Worm (Caenorhabditis elegans) whole organism, L4 larva: ENCODE measurements around the gene nprl-3.

Experiments
- F44E2.7 ChIP-seq: fragments of 200-800 bp; sonication (Bioruptor generic); IDR thresholded peaks from 2 replicates; pipeline ENCODE4 v2.1.2; 2022; ENCODE audit warnings: missing genetic modification characterization, missing compliant biosample characterization
- Y5F2A.4 ChIP-seq: fragments of 200-800 bp; sonication (Bioruptor generic); optimal IDR thresholded peaks from 2 replicates; lab custom pipeline; 2018; ENCODE audit warnings: mild to moderate bottlenecking, missing genetic modification characterization, missing compliant biosample characterization
- Y75B8A.6 ChIP-seq: fragments of 200-800 bp; sonication (Bioruptor generic); IDR thresholded peaks from 2 replicates; pipeline ENCODE4 v1.3.6; 2022; ENCODE audit warnings: missing genetic modification reagents, missing genetic modification characterization, missing compliant biosample characterization
- ZK337.2 ChIP-seq: fragments of 200-800 bp; sonication (Bioruptor generic); IDR thresholded peaks from 2 replicates; pipeline ENCODE4 v1.3.6; 2022; ENCODE audit warnings: missing genetic modification reagents, missing genetic modification characterization, missing compliant biosample characterization
- aha-1 ChIP-seq: fragments of 150-350 bp; peaks from one replicate; lab custom pipeline; 2014; ENCODE audit warnings: missing biosample characterization, missing genetic modification characterization
- arid-1 ChIP-seq: fragments of 200-800 bp; sonication (Bioruptor generic); conservative IDR thresholded peaks from 2 replicates; pipeline ENCODE4 v1.3.6; 2022; ENCODE audit warnings: missing genetic modification reagents, missing genetic modification characterization, missing compliant biosample characterization
- ceh-28 ChIP-seq: fragments of 150-350 bp; optimal IDR thresholded peaks from 2 replicates; lab custom pipeline; 2014; ENCODE audit warnings: missing biosample characterization, missing genetic modification reagents, missing genetic modification characterization
- ceh-44 ChIP-seq: fragments of 200-800 bp; sonication (Bioruptor generic); IDR thresholded peaks from 2 replicates; pipeline ENCODE4 v1.3.6; 2022; ENCODE audit warnings: missing genetic modification reagents, missing genetic modification characterization, missing compliant biosample characterization
- ceh-62 ChIP-seq: sonication (generic microtip); optimal IDR thresholded peaks from 2 replicates; lab custom pipeline; 2017; ENCODE audit warnings: missing biosample characterization, missing genetic modification characterization
- ceh-82 ChIP-seq: sonication (generic microtip); optimal IDR thresholded peaks from 2 replicates; lab custom pipeline; 2017; ENCODE audit warnings: missing biosample characterization, missing genetic modification characterization
- ctbp-1 ChIP-seq: fragments of 200-800 bp; sonication (Bioruptor generic); IDR thresholded peaks from 2 replicates; pipeline ENCODE4 v1.3.6; 2022; ENCODE audit warnings: missing genetic modification reagents, missing genetic modification characterization, missing compliant biosample characterization
- daf-16 ChIP-seq, 3 experiments: sonication (generic microtip); optimal IDR thresholded peaks; 2 replicates each; lab custom pipeline; 2016 to 2017; ENCODE audit warnings: missing genetic modification characterization in 3 of 3, missing genetic modification reagents in 3 of 3, mild to moderate bottlenecking in 2 of 3, missing compliant biosample characterization in 2 of 3, missing biosample characterization in 1 of 3, moderate library complexity in 1 of 3
- dmd-6 ChIP-seq: fragments of 200-800 bp; sonication (Bioruptor generic); IDR thresholded peaks from 2 replicates; pipeline ENCODE4 v1.3.6; 2022; ENCODE audit warnings: missing genetic modification reagents, missing genetic modification characterization, missing compliant biosample characterization
- dmd-9 ChIP-seq: fragments of 200-800 bp; sonication (Bioruptor generic); IDR thresholded peaks from 2 replicates; pipeline ENCODE4 v1.3.6; 2022; ENCODE audit warnings: missing genetic modification reagents, missing genetic modification characterization, missing compliant biosample characterization
- dpl-1 ChIP-seq: fragments of 150-350 bp; optimal IDR thresholded peaks from 2 replicates; lab custom pipeline; 2014; ENCODE audit warnings: missing biosample characterization, missing genetic modification reagents, missing genetic modification characterization
- duxl-1 ChIP-seq: sonication (generic microtip); optimal IDR thresholded peaks from 2 replicates; lab custom pipeline; 2016; ENCODE audit warnings: mild to moderate bottlenecking, missing genetic modification characterization, moderate library complexity, missing compliant biosample characterization; ENCODE audit not compliant: poor library complexity
- dve-1 ChIP-seq: sonication (generic microtip); optimal IDR thresholded peaks from 2 replicates; lab custom pipeline; 2017; ENCODE audit warnings: antibody characterized with exemption, mild to moderate bottlenecking, missing genetic modification characterization, missing compliant biosample characterization; ENCODE audit not compliant: insufficient read depth
- fkh-10 ChIP-seq: fragments of 150-350 bp; optimal IDR thresholded peaks from 2 replicates; lab custom pipeline; 2014; ENCODE audit warnings: missing biosample characterization, missing genetic modification reagents, missing genetic modification characterization
- hlh-30 ChIP-seq: sonication (generic microtip); optimal IDR thresholded peaks from 2 replicates; lab custom pipeline; 2017; ENCODE audit warnings: antibody characterized with exemption, mild to moderate bottlenecking, missing genetic modification characterization, missing compliant biosample characterization; ENCODE audit not compliant: insufficient read depth
- lim-7 ChIP-seq: fragments of 200-800 bp; sonication (Bioruptor generic); IDR thresholded peaks from 2 replicates; pipeline ENCODE4 v1.3.6; 2022; ENCODE audit warnings: missing genetic modification characterization, missing compliant biosample characterization
- lir-3 ChIP-seq: sonication (generic microtip); optimal IDR thresholded peaks from 2 replicates; lab custom pipeline; 2016; ENCODE audit warnings: mild to moderate bottlenecking, missing genetic modification characterization, missing compliant biosample characterization
- lsy-2 ChIP-seq, 2 experiments: fragments of 150-350 bp in 1 of 2; sonication (generic microtip) in 1 of 2; optimal IDR thresholded peaks; 2 replicates each; lab custom pipeline; 2014 to 2017; ENCODE audit warnings: missing biosample characterization in 2 of 2, missing genetic modification characterization in 2 of 2
- madf-5 ChIP-seq, 2 experiments: fragments of 200-800 bp; sonication (Bioruptor generic); IDR thresholded peaks; 2 replicates each; pipeline ENCODE4 v1.3.6; 2022; ENCODE audit warnings: missing compliant biosample characterization in 2 of 2, missing genetic modification characterization in 2 of 2
- mep-1 ChIP-seq: fragments of 150-350 bp; sonication (generic microtip); optimal IDR thresholded peaks from 3 replicates; lab custom pipeline; 2014; ENCODE audit warnings: missing biosample characterization, missing genetic modification characterization
- nhr-102 ChIP-seq: sonication (generic microtip); optimal IDR thresholded peaks from 2 replicates; lab custom pipeline; 2016; ENCODE audit warnings: mild to moderate bottlenecking, missing genetic modification characterization, moderate library complexity, missing compliant biosample characterization
- nhr-237 ChIP-seq: sonication (generic microtip); optimal IDR thresholded peaks from 2 replicates; lab custom pipeline; 2017; ENCODE audit warnings: missing biosample characterization, missing genetic modification characterization
- nhr-25 ChIP-seq: sonication (generic microtip); optimal IDR thresholded peaks from 2 replicates; lab custom pipeline; 2017; ENCODE audit warnings: missing genetic modification characterization, mild to moderate bottlenecking, missing compliant biosample characterization, antibody characterized with exemption, moderate library complexity, borderline replicate concordance; ENCODE audit not compliant: insufficient read depth
- nhr-28 ChIP-seq: fragments of 150-350 bp; optimal IDR thresholded peaks from 2 replicates; lab custom pipeline; 2014; ENCODE audit warnings: missing biosample characterization, missing genetic modification characterization
- nhr-6 ChIP-seq: fragments of 150-350 bp; optimal IDR thresholded peaks from 2 replicates; lab custom pipeline; 2014; ENCODE audit warnings: missing biosample characterization, missing genetic modification characterization
- nhr-77 ChIP-seq: fragments of 150-350 bp; optimal IDR thresholded peaks from 2 replicates; lab custom pipeline; 2014; ENCODE audit warnings: missing biosample characterization, missing genetic modification characterization
- pha-4 ChIP-seq, 2 experiments: fragments of 150-350 bp in 1 of 2; fragments of 200-800 bp in 1 of 2; sonication (Bioruptor generic) in 1 of 2; IDR thresholded peaks in 1 of 2; optimal IDR thresholded peaks in 1 of 2; 2 replicates each; pipeline versions ENCODE4 v1.3.6 to Lab custom; 2014 to 2022; ENCODE audit warnings: missing genetic modification characterization in 2 of 2, missing genetic modification reagents in 2 of 2, missing biosample characterization in 1 of 2, missing compliant biosample characterization in 1 of 2
- rbr-2 ChIP-seq: sonication (generic microtip); optimal IDR thresholded peaks from 2 replicates; lab custom pipeline; 2016; ENCODE audit warnings: missing genotype, missing genetic modification characterization, missing compliant biosample characterization
- set-16 ChIP-seq: fragments of 200-800 bp; sonication (Bioruptor generic); IDR thresholded peaks from 2 replicates; pipeline ENCODE4 v1.3.6; 2022; ENCODE audit warnings: missing genetic modification reagents, missing genetic modification characterization, missing compliant biosample characterization
- skn-1 ChIP-seq: fragments of 150-350 bp; optimal IDR thresholded peaks from 2 replicates; lab custom pipeline; 2014; ENCODE audit warnings: missing biosample characterization, missing genetic modification characterization
- tra-1 ChIP-seq: fragments of 200-800 bp; sonication (Bioruptor generic); IDR thresholded peaks from 2 replicates; pipeline ENCODE4 v1.3.6; 2022; ENCODE audit warnings: missing genetic modification reagents, missing genetic modification characterization, missing compliant biosample characterization
- unc-62 ChIP-seq, 3 experiments: fragments of 150-350 bp in 1 of 3; sonication (generic microtip); optimal IDR thresholded peaks in 2 of 3; peaks in 1 of 3; 1 replicate in 1 of 3; 2 replicates in 2 of 3; lab custom pipeline; 2014 to 2017; ENCODE audit warnings: missing biosample characterization in 3 of 3, missing genetic modification characterization in 3 of 3, missing genetic modification reagents in 3 of 3, missing genotype in 1 of 3
- zag-1 ChIP-seq: fragments of 150-350 bp; optimal IDR thresholded peaks from 2 replicates; lab custom pipeline; 2014; ENCODE audit warnings: missing biosample characterization, missing genetic modification characterization
- zfp-3 ChIP-seq: fragments of 200-800 bp; sonication (Bioruptor generic); conservative IDR thresholded peaks from 2 replicates; pipeline ENCODE4 v1.3.6; 2022; ENCODE audit warnings: missing genetic modification reagents, missing genetic modification characterization, missing compliant biosample characterization
- zip-11 ChIP-seq: fragments of 200-800 bp; sonication (Bioruptor generic); IDR thresholded peaks from 2 replicates; pipeline ENCODE4 v1.3.6; 2022; ENCODE audit warnings: missing genetic modification characterization, missing compliant biosample characterization
- zip-2 ChIP-seq: fragments of 150-350 bp; optimal IDR thresholded peaks from 2 replicates; lab custom pipeline; 2014; ENCODE audit warnings: missing biosample characterization, missing genetic modification characterization
- ztf-7 ChIP-seq: fragments of 150-350 bp; optimal IDR thresholded peaks from 2 replicates; lab custom pipeline; 2014; ENCODE audit warnings: missing biosample characterization, missing genetic modification characterization

nprl-3 gene

DNA sequence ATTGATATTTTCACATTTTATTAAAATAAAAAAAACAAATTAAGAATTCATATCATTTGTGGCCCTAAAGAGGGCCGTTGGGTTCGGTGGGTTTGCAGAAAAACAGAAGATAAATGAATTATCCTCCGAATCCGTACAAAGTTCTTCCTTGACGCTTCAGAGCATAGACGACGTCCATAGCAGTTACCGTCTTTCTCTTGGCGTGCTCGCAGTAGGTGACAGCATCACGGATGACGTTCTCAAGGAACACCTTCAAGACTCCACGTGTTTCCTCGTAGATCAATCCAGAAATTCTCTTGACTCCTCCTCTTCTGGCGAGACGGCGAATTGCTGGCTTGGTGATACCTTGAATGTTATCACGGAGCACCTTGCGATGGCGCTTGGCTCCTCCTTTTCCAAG, 36.3 kb downstream of the nprl-3 start:
- TF ChIP-seq ZK337.2 (GFP tag; lab: Robert Waterston, UW): no peak
- no peak for TF ChIP-seq nhr-102 (tag; lab: Kevin White, UChicago)
- TF ChIP-seq dve-1 (tag; lab: Kevin White, UChicago): no peak
- no peak for TF ChIP-seq ceh-44 (GFP tag; lab: Robert Waterston, UW)
- TF ChIP-seq hlh-30: no peak
- TF ChIP-seq lsy-2 (tag; optimal IDR thresholded peaks at IDR 0.05; lab: Kevin White, UChicago): no peak
- TF ChIP-seq zag-1: no peak
- no peak for TF ChIP-seq mep-1 (tag; lab: Kevin White, UChicago)
- TF ChIP-seq arid-1: no peak
- no peak for TF ChIP-seq skn-1 (tag; lab: Kevin White, UChicago)
- TF ChIP-seq nhr-77 (tag; lab: Kevin White, UChicago): no peak
- TF ChIP-seq dmd-9 (GFP tag; lab: Robert Waterston, UW): no peak
- no peak for TF ChIP-seq daf-16 (GFP tag; optimal IDR thresholded peaks at IDR 0.05; lab: Kevin White, UChicago)
- TF ChIP-seq daf-16 (tag; optimal IDR thresholded peaks at IDR 0.05; lab: Kevin White, UChicago): no peak
- TF ChIP-seq aha-1 (tag; lab: Kevin White, UChicago): no peak
- TF ChIP-seq zip-2 (tag; lab: Kevin White, UChicago): no peak
- TF ChIP-seq madf-5 (GFP tag; IDR thresholded peaks at IDR 0.05; lab: Robert Waterston, UW): no peak

DNA sequence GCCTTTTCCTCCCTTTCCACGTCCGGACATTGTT, 36.5 kb downstream of the nprl-3 start, which contains the start of gene his-31:
Gene his-31 (minus strand): TSS at position 30 of the 34 bp plus-strand sequence.
- TF ChIP-seq nhr-237 (tag; lab: Kevin White, UChicago): no peak

DNA sequence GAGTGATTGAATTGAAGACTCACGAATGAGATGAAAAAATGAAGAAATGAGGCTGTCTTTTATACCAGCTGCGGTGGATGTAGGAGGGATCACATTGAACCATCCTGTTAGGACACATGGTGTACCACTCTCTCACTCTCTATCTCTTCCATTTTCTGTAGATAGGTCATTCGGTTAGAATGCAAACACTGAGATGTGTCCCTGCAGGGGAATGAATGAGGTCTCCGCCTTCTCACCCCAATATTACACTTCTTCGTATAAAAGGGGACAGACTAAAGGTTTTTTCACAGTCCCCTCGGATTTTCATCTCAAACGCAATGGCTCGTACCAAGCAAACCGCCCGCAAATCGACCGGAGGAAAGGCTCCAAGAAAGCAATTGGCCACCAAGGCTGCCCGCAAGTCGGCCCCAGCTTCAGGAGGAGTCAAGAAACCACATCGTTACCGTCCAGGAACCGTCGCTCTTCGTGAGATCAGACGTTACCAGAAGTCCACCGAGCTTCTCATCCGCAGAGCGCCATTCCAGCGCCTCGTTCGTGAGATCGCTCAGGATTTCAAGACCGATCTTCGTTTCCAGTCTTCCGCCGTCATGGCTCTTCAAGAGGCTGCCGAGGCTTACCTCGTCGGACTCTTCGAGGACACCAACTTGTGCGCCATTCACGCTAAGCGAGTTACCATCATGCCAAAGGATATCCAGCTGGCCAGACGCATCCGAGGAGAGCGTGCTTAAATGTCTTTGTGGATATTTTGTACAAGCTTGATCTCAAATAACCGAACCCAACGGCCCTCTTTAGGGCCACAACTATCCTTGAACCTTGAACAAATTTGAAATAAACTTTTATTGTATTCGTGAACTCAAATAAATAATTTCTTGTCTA, 36.9 kb downstream of the nprl-3 start, which contains the start of gene his-32:
Gene his-32 (plus strand): TSS at position 318 of the 876 bp plus-strand sequence.
- TF ChIP-seq nhr-28 (tag; lab: Kevin White, UChicago) (no peak), duxl-1 (tag; lab: Kevin White, UChicago) (peak; percentile 20), hlh-30 (no peak), F44E2.7 (GFP tag; lab: Robert Waterston, UW) (no peak), ceh-62 (no peak), aha-1 (tag; lab: Kevin White, UChicago) (peak; percentile 15), dpl-1 (GFP tag; lab: Kevin White, UChicago) (peak; percentile 0), dmd-6 (GFP tag; lab: Robert Waterston, UW) (no peak), ztf-7 (tag; lab: Kevin White, UChicago) (no peak), rbr-2 (tag; lab: Kevin White, UChicago) (peak; percentile 69), mep-1 (tag; lab: Kevin White, UChicago) (peak; percentile 91), Y5F2A.4 (GFP tag; lab: Kevin White, UChicago) (no peak), lir-3 (tag; lab: Kevin White, UChicago) (no peak), zip-11 (no peak), skn-1 (tag; lab: Kevin White, UChicago) (no peak), nhr-6 (tag; lab: Kevin White, UChicago) (peak; percentile 85), unc-62 (GFP tag; optimal IDR thresholded peaks at IDR 0.05 in 1 of 2; lab: Kevin White, UChicago) (peak in 1 of 2 experiments; percentile 56), unc-62 (tag; optimal IDR thresholded peaks at IDR 0.05; lab: Kevin White, UChicago) (no peak), pha-4 (GFP tag; IDR thresholded peaks at IDR 0.05; lab: Robert Waterston, UW) (no peak), pha-4 (tag; optimal IDR thresholded peaks at IDR 0.05; lab: Kevin White, UChicago) (no peak), nhr-25 (peak; percentile 92), lsy-2 (tag; optimal IDR thresholded peaks at IDR 0.05; lab: Kevin White, UChicago) (no peak), arid-1 (no peak), tra-1 (GFP tag; lab: Robert Waterston, UW) (no peak), nhr-77 (tag; lab: Kevin White, UChicago) (no peak), ceh-82 (tag; lab: Kevin White, UChicago) (no peak), fkh-10 (no peak), nhr-237 (tag; lab: Kevin White, UChicago) (no peak), ceh-28 (tag; lab: Kevin White, UChicago) (no peak), ctbp-1 (no peak), zfp-3 (GFP tag; lab: Robert Waterston, UW) (no peak), Y75B8A.6 (no peak), set-16 (GFP tag; lab: Robert Waterston, UW) (peak; percentile 78; the same call in 1 of the 2 replicates), lim-7 (GFP tag; lab: Robert Waterston, UW) (no peak)
